Comparison of ENCODE assay signal across 4 fruit fly cellular contexts in genomic region chr3R:6252809-6253208, dm6.
TF ChIP-seq lines count a peak whose summit lies in the region.

No protein-coding gene starts in this region.

- TF ChIP-seq CTCF in whole organism, embryonic (GFP tag; optimal IDR thresholded peaks at IDR 0.05; lab: Kevin White, UChicago): no peak

TF ChIP-seq in whole organism, 6 proteins besides CTCF, POLR2A, EP300 and RAD21:
- no peak for TF ChIP-seq usp (GFP tag; optimal IDR thresholded peaks at IDR 0.05; lab: Kevin White, UChicago)
- TF ChIP-seq psq (optimal IDR thresholded peaks at IDR 0.05; lab: Kevin White, UChicago): no peak
- peak; percentile 64 for TF ChIP-seq Dll (optimal IDR thresholded peaks at IDR 0.05; lab: Kevin White, UChicago)

TF ChIP-seq in whole organism, embryonic, 481 proteins besides CTCF, POLR2A, EP300 and RAD21:
- TF ChIP-seq CG3407 (GFP tag; optimal IDR thresholded peaks at IDR 0.05; lab: Kevin White, UChicago) (no peak), ci (GFP tag; IDR thresholded peaks at IDR 0.05; lab: Robert Waterston, UW) (0 out of 3 replicates have a peak, but pooled peaks have one; percentile 31), CG2712 (tag; optimal IDR thresholded peaks at IDR 0.05; lab: Kevin White, UChicago) (no peak), Hr39 (optimal IDR thresholded peaks at IDR 0.05; lab: Kevin White, UChicago) (no peak)

TF ChIP-seq in whole organism, prepupa, 60 proteins besides CTCF, POLR2A, EP300 and RAD21:
- TF ChIP-seq Sox102F (GFP tag; optimal IDR thresholded peaks at IDR 0.05; lab: Kevin White, UChicago) (no peak), Blimp-1 (GFP tag; optimal IDR thresholded peaks at IDR 0.05; lab: Kevin White, UChicago) (peak; percentile 96), CG6854 (GFP tag; optimal IDR thresholded peaks at IDR 0.05; lab: Kevin White, UChicago) (peak; percentile 89)

TF ChIP-seq in whole organism, pupa, 21 proteins besides CTCF, POLR2A, EP300 and RAD21:
- TF ChIP-seq CG10348 (GFP tag; IDR thresholded peaks at IDR 0.05; lab: Robert Waterston, UW) (no peak), CG17806 (tag; optimal IDR thresholded peaks at IDR 0.05; lab: Kevin White, UChicago) (no peak), CG8301 (tag; optimal IDR thresholded peaks at IDR 0.05; lab: Kevin White, UChicago) (no peak), CG12605 (GFP tag; IDR thresholded peaks at IDR 0.05; lab: Robert Waterston, UW) (no peak), fd96Ca (GFP tag; IDR thresholded peaks at IDR 0.05; lab: Robert Waterston, UW) (no peak), CG13204 (GFP tag; optimal IDR thresholded peaks at IDR 0.05; lab: Kevin White, UChicago) (peak; percentile 14), EcR (GFP tag; optimal IDR thresholded peaks at IDR 0.05; lab: Kevin White, UChicago) (no peak), Snoo (tag; optimal IDR thresholded peaks at IDR 0.05; lab: Kevin White, UChicago) (peak; percentile 32), Ets98B (GFP tag; IDR thresholded peaks at IDR 0.05; lab: Robert Waterston, UW) (no peak), CG9948 (tag; optimal IDR thresholded peaks at IDR 0.05; lab: Kevin White, UChicago) (no peak), CG32121 (GFP tag; IDR thresholded peaks at IDR 0.05; lab: Robert Waterston, UW) (no peak)
